Fruit fly (Drosophila melanogaster): ENCODE measurements around the gene CG32708.
"Not testable (repeated sequence)": the region's sequence is repeated elsewhere in the genome, so short reads cannot be mapped to it uniquely, and the experiment has no call there.

CG32708 gene

dm6 chrX:9062665-9063064 lies 23.1 kb upstream of the CG32708 start:
- TF ChIP-seq CG8478 (optimal IDR thresholded peaks at IDR 0.05), result no peak
- TF ChIP-seq CTCF (optimal IDR thresholded peaks at IDR 0.05), result no peak

dm6 chrX:9063425-9063824 lies 22.3 kb upstream of the CG32708 start:
- TF ChIP-seq CTCF (optimal IDR thresholded peaks at IDR 0.05) (no peak), CG8478 (optimal IDR thresholded peaks at IDR 0.05) (no peak)

dm6 chrX:9064029-9064428 lies 21.7 kb upstream of the CG32708 start:
- TF ChIP-seq CTCF (optimal IDR thresholded peaks at IDR 0.05) (no peak), CG8478 (optimal IDR thresholded peaks at IDR 0.05) (no peak)

- TF ChIP-seq CTCF (optimal IDR thresholded peaks at IDR 0.05), result no peak
These were observed 18.8 kb upstream of the CG32708 start for dm6 chrX:9066802-9067489.

- no peak for TF ChIP-seq CTCF (optimal IDR thresholded peaks at IDR 0.05)
- no peak for TF ChIP-seq CG8478 (optimal IDR thresholded peaks at IDR 0.05)
These were observed 17.8 kb upstream of the CG32708 start, which contains the start of gene CG15365 for dm6 chrX:9067754-9068477. Gene CG15365 (minus strand): TSS chrX:9067983.

- TF ChIP-seq CTCF (optimal IDR thresholded peaks at IDR 0.05) (no peak), CG8478 (optimal IDR thresholded peaks at IDR 0.05) (no peak)
These were observed 16.9 kb upstream of the CG32708 start for dm6 chrX:9068822-9069221.

dm6 chrX:9071308-9071707 lies 14.4 kb upstream of the CG32708 start, which contains the start of gene CG10970:
Gene CG10970 (minus strand): TSS chrX:9071408.
- TF ChIP-seq CTCF (optimal IDR thresholded peaks at IDR 0.05) (no peak), CG8478 (optimal IDR thresholded peaks at IDR 0.05) (no peak)

- TF ChIP-seq CTCF (optimal IDR thresholded peaks at IDR 0.05) (no peak), CG8478 (optimal IDR thresholded peaks at IDR 0.05) (no peak)
These were observed 11.7 kb upstream of the CG32708 start for dm6 chrX:9074040-9074439.

dm6 chrX:9075641-9076324 lies 9.9 kb upstream of the CG32708 start:
- TF ChIP-seq CG8478 (optimal IDR thresholded peaks at IDR 0.05) (no peak), CTCF (optimal IDR thresholded peaks at IDR 0.05) (no peak)

dm6 chrX:9077558-9077957 lies 8.2 kb upstream of the CG32708 start:
- no peak for TF ChIP-seq CG8478 (optimal IDR thresholded peaks at IDR 0.05)
- no peak for TF ChIP-seq CTCF (optimal IDR thresholded peaks at IDR 0.05)

- no peak for TF ChIP-seq CG8478 (optimal IDR thresholded peaks at IDR 0.05)
These were observed 7.5 kb upstream of the CG32708 start, which contains the start of gene CG44325 for dm6 chrX:9078263-9078662. Gene CG44325 (minus strand): TSS chrX:9078499.

dm6 chrX:9080962-9081361 lies 4.8 kb upstream of the CG32708 start, which contains the start of the genes CG7246 and HP1b:
Gene CG7246 (minus strand): TSS chrX:9081057.
Gene HP1b (plus strand): TSS chrX:9081063.
- TF ChIP-seq CTCF (optimal IDR thresholded peaks at IDR 0.05) (no peak), CG8478 (optimal IDR thresholded peaks at IDR 0.05) (no peak)

dm6 chrX:9082600-9082999 lies 3.1 kb upstream of the CG32708 start, which contains the start of gene APC4:
Gene APC4 (plus strand): TSS chrX:9082931.
- no peak for TF ChIP-seq CG8478 (optimal IDR thresholded peaks at IDR 0.05)
- no peak for TF ChIP-seq CTCF (optimal IDR thresholded peaks at IDR 0.05)

dm6 chrX:9086702-9087179 lies 1.0 kb downstream of the CG32708 start, which contains the start of gene CG32706:
Gene CG32706 (plus strand): TSS chrX:9087129.
- TF ChIP-seq CTCF, CG8478 (optimal IDR thresholded peaks at IDR 0.05): not testable (repeated sequence)

dm6 chrX:9087920-9088417 lies 2.2 kb downstream of the CG32708 start, which contains the start of gene CG6999:
Gene CG6999 (plus strand): TSS chrX:9088367.
- TF ChIP-seq CTCF, CG8478 (optimal IDR thresholded peaks at IDR 0.05): not testable (repeated sequence)
